Worm (Caenorhabditis elegans) whole organism, late embryonic: ENCODE data around the gene ceeh-2.

Experiments
- dve-1 ChIP-seq: sonication (generic microtip); optimal IDR thresholded peaks from 2 replicates; lab custom pipeline; 2017; ENCODE audit warnings: antibody characterized with exemption, mild to moderate bottlenecking, missing genetic modification characterization, missing compliant biosample characterization
- hlh-13 ChIP-seq: fragments of 200-800 bp; sonication (Bioruptor generic); optimal IDR thresholded peaks from 2 replicates; lab custom pipeline; 2018; ENCODE audit warnings: mild to moderate bottlenecking, missing genetic modification characterization, missing compliant biosample characterization

DNA sequence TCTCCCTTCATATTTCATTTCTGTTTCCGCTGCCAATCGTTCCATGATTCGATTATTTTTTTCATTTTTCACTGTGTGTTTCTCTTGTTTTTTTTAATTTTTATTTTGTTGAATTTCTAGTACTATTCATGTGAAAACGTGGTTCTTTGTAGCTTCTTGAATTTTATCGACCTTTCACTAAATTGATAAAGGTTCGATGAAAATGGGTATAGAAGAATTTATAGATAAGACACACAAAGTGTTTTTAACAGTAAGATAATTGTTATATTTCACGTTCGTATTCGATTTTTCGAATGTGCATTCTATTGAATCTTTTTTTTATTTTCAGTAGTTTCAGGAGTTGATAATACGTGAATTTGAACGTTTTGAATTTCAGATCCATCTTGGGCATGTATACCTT, 14.2 kb upstream of the ceeh-2 start, which contains the start of gene ugt-49:
- TF ChIP-seq dve-1 (tag; lab: Kevin White, UChicago) (no peak), hlh-13 (GFP tag; lab: Kevin White, UChicago) (no peak)
